Worm (Caenorhabditis elegans) whole organism, young adult: ENCODE results near the gene pxmp-4.

Source experiments
- B0336.3 ChIP-seq: fragments of 200-800 bp; sonication (Bioruptor generic); IDR thresholded peaks from 2 replicates; pipeline ENCODE4 v1.3.6; 2022; ENCODE audit warnings: missing genetic modification characterization, missing compliant biosample characterization
- F33H1.4 ChIP-seq: fragments of 200-800 bp; sonication (Bioruptor generic); IDR thresholded peaks from 2 replicates; pipeline ENCODE4 v1.3.6; 2022; ENCODE audit warnings: missing genetic modification reagents, missing genetic modification characterization, missing compliant biosample characterization
- F37B4.10 ChIP-seq: fragments of 200-800 bp; sonication (Bioruptor generic); IDR thresholded peaks from 2 replicates; pipeline ENCODE4 v1.3.6; 2022; ENCODE audit warnings: missing genetic modification characterization, missing compliant biosample characterization
- Y53G8AR.9 ChIP-seq: fragments of 200-800 bp; sonication (Bioruptor generic); conservative IDR thresholded peaks from 2 replicates; pipeline ENCODE4 v1.3.6; 2022; ENCODE audit warnings: missing genetic modification reagents, missing genetic modification characterization, missing compliant biosample characterization
- Y67H2A.10 ChIP-seq: fragments of 200-800 bp; sonication (Bioruptor generic); conservative IDR thresholded peaks from 2 replicates; pipeline ENCODE4 v1.3.6; 2022; ENCODE audit warnings: missing genetic modification reagents, missing genetic modification characterization, missing compliant biosample characterization
- akir-1 ChIP-seq: fragments of 200-800 bp; sonication (Bioruptor generic); optimal IDR thresholded peaks from 2 replicates; lab custom pipeline; 2018; ENCODE audit warnings: mild to moderate bottlenecking, missing genetic modification characterization, moderate library complexity, missing compliant biosample characterization
- aptf-3 ChIP-seq: fragments of 200-800 bp; sonication (Bioruptor generic); IDR thresholded peaks from 2 replicates; pipeline ENCODE4 v1.3.6; 2022; ENCODE audit warnings: missing genetic modification characterization, missing compliant biosample characterization
- attf-5 ChIP-seq: fragments of 200-800 bp; sonication (Bioruptor generic); optimal IDR thresholded peaks from 2 replicates; lab custom pipeline; 2018; ENCODE audit warnings: mild to moderate bottlenecking, missing genetic modification characterization, missing compliant biosample characterization
- cebp-1 ChIP-seq, 2 experiments: fragments of 200-800 bp in 1 of 2; sonication (Bioruptor generic) in 1 of 2; sonication (generic microtip) in 1 of 2; IDR thresholded peaks in 1 of 2; optimal IDR thresholded peaks in 1 of 2; 2 replicates each; pipeline versions ENCODE4 v1.3.6 to Lab custom; 2017 to 2022; ENCODE audit warnings: missing compliant biosample characterization in 2 of 2, missing genetic modification characterization in 2 of 2, mild to moderate bottlenecking in 1 of 2, missing genetic modification reagents in 1 of 2, moderate library complexity in 1 of 2
- ceh-100 ChIP-seq: fragments of 200-800 bp; sonication (Bioruptor generic); IDR thresholded peaks from 2 replicates; pipeline ENCODE4 v1.3.6; 2022; ENCODE audit warnings: missing genetic modification reagents, missing genetic modification characterization, missing compliant biosample characterization
- chd-7 ChIP-seq: sonication (generic microtip); optimal IDR thresholded peaks from 2 replicates; lab custom pipeline; 2016; ENCODE audit warnings: mild to moderate bottlenecking, missing genetic modification characterization, moderate library complexity, missing compliant biosample characterization
- dpff-1 ChIP-seq: sonication (generic microtip); optimal IDR thresholded peaks from 2 replicates; lab custom pipeline; 2017; ENCODE audit warnings: mild to moderate bottlenecking, missing genetic modification characterization, missing compliant biosample characterization
- egl-18 ChIP-seq: fragments of 200-800 bp; sonication (Bioruptor generic); IDR thresholded peaks from 2 replicates; pipeline ENCODE4 v1.3.6; 2022; ENCODE audit warnings: missing genetic modification reagents, missing genetic modification characterization, missing compliant biosample characterization
- egl-44 ChIP-seq: fragments of 200-800 bp; sonication (Bioruptor generic); IDR thresholded peaks from 2 replicates; pipeline ENCODE4 v1.3.6; 2022; ENCODE audit warnings: missing genetic modification reagents, missing genetic modification characterization, missing compliant biosample characterization
- egrh-3 ChIP-seq: fragments of 200-800 bp; sonication (Bioruptor generic); IDR thresholded peaks from 2 replicates; pipeline ENCODE4 v1.3.6; 2022; ENCODE audit warnings: missing genetic modification reagents, missing genetic modification characterization, missing compliant biosample characterization
- fkh-3 ChIP-seq: sonication (generic microtip); optimal IDR thresholded peaks from 2 replicates; lab custom pipeline; 2016; ENCODE audit warnings: mild to moderate bottlenecking, missing genetic modification characterization, missing compliant biosample characterization
- hlh-26 ChIP-seq: fragments of 200-800 bp; sonication (Bioruptor generic); conservative IDR thresholded peaks from 2 replicates; pipeline ENCODE4 v1.3.6; 2022; ENCODE audit warnings: missing genetic modification reagents, missing genetic modification characterization, missing compliant biosample characterization
- lin-26 ChIP-seq: fragments of 200-800 bp; sonication (Bioruptor generic); IDR thresholded peaks from 2 replicates; pipeline ENCODE4 v1.3.6; 2022; ENCODE audit warnings: missing genetic modification reagents, missing genetic modification characterization, missing compliant biosample characterization
- lin-54 ChIP-seq: fragments of 200-800 bp; sonication (Bioruptor generic); optimal IDR thresholded peaks from 2 replicates; lab custom pipeline; 2018; ENCODE audit warnings: mild to moderate bottlenecking, missing genetic modification characterization, missing compliant biosample characterization
- lir-1 ChIP-seq: fragments of 200-800 bp; sonication (Bioruptor generic); conservative IDR thresholded peaks from 2 replicates; pipeline ENCODE4 v1.3.6; 2022; ENCODE audit warnings: missing genetic modification reagents, missing genetic modification characterization, missing compliant biosample characterization
- lsy-27 ChIP-seq: sonication (generic microtip); optimal IDR thresholded peaks from 2 replicates; lab custom pipeline; 2017; ENCODE audit warnings: missing genetic modification characterization, mild to moderate bottlenecking, missing compliant biosample characterization, antibody characterized with exemption, missing genotype, borderline replicate concordance; ENCODE audit not compliant: insufficient read depth
- madf-3 ChIP-seq: fragments of 200-800 bp; sonication (Bioruptor generic); IDR thresholded peaks from 2 replicates; pipeline ENCODE4 v1.3.6; 2022; ENCODE audit warnings: missing genetic modification reagents, missing genetic modification characterization, missing compliant biosample characterization
- madf-6 ChIP-seq: fragments of 200-800 bp; sonication (Bioruptor generic); IDR thresholded peaks from 2 replicates; pipeline ENCODE4 v1.3.6; 2022; ENCODE audit warnings: missing genetic modification reagents, missing genetic modification characterization, missing compliant biosample characterization
- mcd-1 ChIP-seq: fragments of 200-800 bp; sonication (Bioruptor generic); IDR thresholded peaks from 2 replicates; pipeline ENCODE4 v1.3.6; 2022; ENCODE audit warnings: missing genetic modification reagents, missing genetic modification characterization, missing compliant biosample characterization
- mxl-1 ChIP-seq: sonication (generic microtip); optimal IDR thresholded peaks from 2 replicates; lab custom pipeline; 2016; ENCODE audit warnings: missing genetic modification characterization, missing compliant biosample characterization
- nfya-1 ChIP-seq: sonication (generic microtip); optimal IDR thresholded peaks from 2 replicates; lab custom pipeline; 2017; ENCODE audit warnings: antibody characterized with exemption, missing compliant biosample characterization, missing genetic modification characterization, borderline replicate concordance; ENCODE audit not compliant: insufficient read depth
- nfya-2 ChIP-seq: fragments of 200-800 bp; sonication (Bioruptor generic); IDR thresholded peaks from 2 replicates; pipeline ENCODE4 v1.3.6; 2022; ENCODE audit warnings: missing genetic modification reagents, missing genetic modification characterization, missing compliant biosample characterization
- nfyb-1 ChIP-seq: fragments of 200-800 bp; sonication (Bioruptor generic); IDR thresholded peaks from 2 replicates; pipeline ENCODE4 v1.3.6; 2022; ENCODE audit warnings: missing genetic modification reagents, missing genetic modification characterization, missing compliant biosample characterization
- nhr-120 ChIP-seq: fragments of 200-800 bp; sonication (Bioruptor generic); IDR thresholded peaks from 2 replicates; pipeline ENCODE4 v1.3.6; 2022; ENCODE audit warnings: missing genetic modification characterization, missing compliant biosample characterization
- nhr-179 ChIP-seq: sonication (generic microtip); optimal IDR thresholded peaks from 2 replicates; lab custom pipeline; 2016; ENCODE audit warnings: mild to moderate bottlenecking, missing genetic modification characterization, missing compliant biosample characterization
- nhr-80 ChIP-seq: sonication (generic microtip); optimal IDR thresholded peaks from 2 replicates; lab custom pipeline; 2016; ENCODE audit warnings: missing genetic modification characterization, missing compliant biosample characterization
- rcor-1 ChIP-seq: fragments of 200-800 bp; sonication (Bioruptor generic); IDR thresholded peaks from 2 replicates; pipeline ENCODE4 v1.3.6; 2022; ENCODE audit warnings: missing genetic modification reagents, missing genetic modification characterization, missing compliant biosample characterization
- rec-8 ChIP-seq, 2 experiments: sonication (generic microtip); optimal IDR thresholded peaks; 2 replicates each; lab custom pipeline; 2016; ENCODE audit warnings: mild to moderate bottlenecking in 2 of 2, missing genetic modification characterization in 2 of 2, missing genetic modification reagents in 2 of 2, missing genotype in 2 of 2, missing biosample characterization in 1 of 2, missing compliant biosample characterization in 1 of 2, moderate library complexity in 1 of 2
- xnd-1 ChIP-seq: sonication (generic microtip); optimal IDR thresholded peaks from 2 replicates; lab custom pipeline; 2016; ENCODE audit warnings: missing genotype, missing genetic modification reagents, missing genetic modification characterization, missing compliant biosample characterization
- zfh-2 ChIP-seq: fragments of 200-800 bp; sonication (Bioruptor generic); conservative IDR thresholded peaks from 2 replicates; pipeline ENCODE4 v1.3.6; 2022; ENCODE audit warnings: missing genetic modification reagents, missing genetic modification characterization, missing compliant biosample characterization
- zim-3 ChIP-seq: sonication (generic microtip); optimal IDR thresholded peaks from 2 replicates; lab custom pipeline; 2017; ENCODE audit warnings: mild to moderate bottlenecking, missing genetic modification characterization, moderate library complexity, missing compliant biosample characterization
- ztf-18 ChIP-seq: sonication (generic microtip); optimal IDR thresholded peaks from 2 replicates; lab custom pipeline; 2016; ENCODE audit warnings: missing genotype, mild to moderate bottlenecking, missing genetic modification characterization, missing compliant biosample characterization
- ztf-25 ChIP-seq: fragments of 200-800 bp; sonication (Bioruptor generic); IDR thresholded peaks from 2 replicates; pipeline ENCODE4 v1.3.6; 2022; ENCODE audit warnings: missing genetic modification reagents, missing genetic modification characterization, missing compliant biosample characterization

pxmp-4 gene

ce11 chrIV:295734-296201 is 41.2 kb downstream of the pxmp-4 start (continued):
- TF ChIP-seq nfya-2 (GFP tag; lab: Robert Waterston, UW) (no peak), Y67H2A.10 (GFP tag; lab: Robert Waterston, UW) (no peak), fkh-3 (tag; lab: Kevin White, UChicago) (no peak), B0336.3 (GFP tag; lab: Robert Waterston, UW) (no peak), akir-1 (GFP tag; lab: Kevin White, UChicago) (no peak), egrh-3 (GFP tag; lab: Robert Waterston, UW) (no peak), ztf-25 (GFP tag; lab: Robert Waterston, UW) (no peak), zfh-2 (GFP tag; lab: Robert Waterston, UW) (no peak), madf-6 (no peak), ceh-100 (no peak), chd-7 (tag; lab: Kevin White, UChicago) (peak; percentile 43), lin-54 (GFP tag; lab: Kevin White, UChicago) (peak; percentile 16), attf-5 (no peak), mcd-1 (GFP tag; lab: Robert Waterston, UW) (no peak)

ce11 chrIV:294737-295136 is 42.2 kb downstream of the pxmp-4 start:
- TF ChIP-seq aptf-3 (no peak), egl-44 (no peak), akir-1 (GFP tag; lab: Kevin White, UChicago) (no peak), lin-26 (GFP tag; lab: Robert Waterston, UW) (0 out of 2 replicates have a peak, but pooled peaks have one; percentile 37), zim-3 (tag; lab: Kevin White, UChicago) (no peak), nfyb-1 (0 out of 2 replicates have a peak, but pooled peaks have one; percentile 25), egl-18 (GFP tag; lab: Robert Waterston, UW) (no peak), F33H1.4 (GFP tag; lab: Robert Waterston, UW) (no peak), cebp-1 (GFP tag; IDR thresholded peaks at IDR 0.05; lab: Robert Waterston, UW) (no peak), cebp-1 (tag; optimal IDR thresholded peaks at IDR 0.05; lab: Kevin White, UChicago) (peak; percentile 10), lir-1 (GFP tag; lab: Robert Waterston, UW) (no peak), nhr-179 (tag; lab: Kevin White, UChicago) (no peak), F37B4.10 (no peak), rcor-1 (no peak), dpff-1 (no peak), madf-3 (GFP tag; lab: Robert Waterston, UW) (0 out of 2 replicates have a peak, but pooled peaks have one; percentile 21), rec-8 (tag; optimal IDR thresholded peaks at IDR 0.05; lab: Kevin White, UChicago) (no peak), nhr-80 (no peak), ztf-18 (tag; lab: Kevin White, UChicago) (no peak), xnd-1 (tag; lab: Kevin White, UChicago) (no peak), hlh-26 (no peak), nfya-1 (tag; lab: Kevin White, UChicago) (no peak), Y53G8AR.9 (GFP tag; lab: Robert Waterston, UW) (no peak), nhr-120 (GFP tag; lab: Robert Waterston, UW) (0 out of 2 replicates have a peak, but pooled peaks have one; percentile 17), lsy-27 (no peak), mxl-1 (tag; lab: Kevin White, UChicago) (no peak), attf-5 (peak; percentile 9)
